Worm (Caenorhabditis elegans) whole organism, L4 larva: Measurements from ENCODE around the gene F07C6.6.

ENCODE experiments used
- lin-38 ChIP-seq: fragments of 200-800 bp; sonication (Bioruptor generic); IDR thresholded peaks from 2 replicates; pipeline ENCODE4 v1.3.6; 2022; ENCODE audit warnings: missing genetic modification reagents, missing genetic modification characterization, missing compliant biosample characterization
- mxl-3 ChIP-seq: fragments of 200-800 bp; sonication (Bioruptor generic); optimal IDR thresholded peaks from 2 replicates; lab custom pipeline; 2018; ENCODE audit warnings: mild to moderate bottlenecking, missing genetic modification characterization, missing compliant biosample characterization
- nhr-237 ChIP-seq: sonication (generic microtip); optimal IDR thresholded peaks from 2 replicates; lab custom pipeline; 2017; ENCODE audit warnings: missing biosample characterization, missing genetic modification characterization
- nhr-25 ChIP-seq: sonication (generic microtip); optimal IDR thresholded peaks from 2 replicates; lab custom pipeline; 2017; ENCODE audit warnings: missing genetic modification characterization, mild to moderate bottlenecking, missing compliant biosample characterization, antibody characterized with exemption, moderate library complexity, borderline replicate concordance; ENCODE audit not compliant: insufficient read depth
- nhr-76 ChIP-seq: fragments of 150-350 bp; optimal IDR thresholded peaks from 2 replicates; lab custom pipeline; 2014; ENCODE audit warnings: missing biosample characterization, missing genetic modification characterization
- unc-62 ChIP-seq, 3 experiments: fragments of 150-350 bp in 1 of 3; sonication (generic microtip); optimal IDR thresholded peaks in 2 of 3; peaks in 1 of 3; 1 replicate in 1 of 3; 2 replicates in 2 of 3; lab custom pipeline; 2014 to 2017; ENCODE audit warnings: missing biosample characterization in 3 of 3, missing genetic modification characterization in 3 of 3, missing genetic modification reagents in 3 of 3, missing genotype in 1 of 3
- vab-7 ChIP-seq: fragments of 200-800 bp; sonication (Bioruptor generic); IDR thresholded peaks from 2 replicates; pipeline ENCODE4 v1.3.6; 2022; ENCODE audit warnings: missing genetic modification reagents, missing genetic modification characterization, missing compliant biosample characterization
- ztf-7 ChIP-seq: fragments of 150-350 bp; optimal IDR thresholded peaks from 2 replicates; lab custom pipeline; 2014; ENCODE audit warnings: missing biosample characterization, missing genetic modification characterization

DNA sequence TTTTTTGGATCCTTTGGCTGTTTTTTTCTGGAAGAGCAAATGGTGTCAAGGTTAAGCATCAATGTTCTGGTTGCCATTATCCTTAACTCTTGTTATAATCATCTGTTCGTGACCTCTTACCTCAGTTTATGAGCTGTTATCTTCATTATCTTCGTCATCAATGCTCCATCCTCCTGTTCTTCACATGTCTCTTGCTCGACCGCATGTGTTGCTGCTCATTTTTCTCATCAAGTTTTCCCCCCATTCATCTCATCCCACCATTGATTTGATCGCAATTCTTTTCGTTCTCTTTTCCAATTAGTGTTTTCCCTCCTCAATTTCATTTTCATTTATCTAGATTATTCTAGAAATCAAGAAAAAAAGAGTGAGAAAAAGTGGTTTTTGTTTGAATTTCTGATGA lies 24.9 kb downstream of the F07C6.6 start:
- TF ChIP-seq nhr-25 (tag; lab: Kevin White, UChicago) (no peak), vab-7 (no peak), nhr-237 (tag; lab: Kevin White, UChicago) (no peak), mxl-3 (GFP tag; lab: Kevin White, UChicago) (no peak), ztf-7 (tag; lab: Kevin White, UChicago) (no peak), lin-38 (no peak), unc-62 (GFP tag; optimal IDR thresholded peaks at IDR 0.05 in 1 of 2; lab: Kevin White, UChicago) (no peak), unc-62 (tag; optimal IDR thresholded peaks at IDR 0.05; lab: Kevin White, UChicago) (no peak), nhr-76 (tag; lab: Kevin White, UChicago) (no peak)
